Fruit fly (Drosophila melanogaster) whole organism, prepupa: ENCODE measurements around the gene Elba1.

Experiments used
- Blimp-1 ChIP-seq: fragments of 200-800 bp; sonication (Bioruptor generic); optimal IDR thresholded peaks from 3 replicates; lab custom pipeline; 2017; ENCODE audit warnings: missing biosample characterization, missing genetic modification characterization, mild to moderate bottlenecking, moderate library complexity, missing genetic modification reagents
- CG10631 ChIP-seq: fragments of 200-800 bp; sonication (Bioruptor generic); optimal IDR thresholded peaks from 2 replicates; lab custom pipeline; 2016; ENCODE audit warnings: missing biosample characterization, missing genetic modification characterization
- CG11294 ChIP-seq: fragments of 200-800 bp; sonication (Bioruptor generic); IDR thresholded peaks from 2 replicates; pipeline ENCODE4 v1.3.6; 2022; ENCODE audit warnings: missing biosample characterization, missing genetic modification characterization
- CG11762 ChIP-seq: fragments of 200-800 bp; sonication (Bioruptor generic); optimal IDR thresholded peaks from 3 replicates; lab custom pipeline; 2016; ENCODE audit warnings: missing biosample characterization, missing genetic modification characterization; ENCODE audit not compliant: insufficient read depth
- CG15336 ChIP-seq: fragments of 200-800 bp; sonication (Bioruptor generic); IDR thresholded peaks from 2 replicates; pipeline ENCODE4 v1.3.6; 2022; ENCODE audit warnings: missing biosample characterization, missing genetic modification characterization
- CG1621 ChIP-seq: fragments of 200-800 bp; sonication (Bioruptor generic); optimal IDR thresholded peaks from 3 replicates; lab custom pipeline; 2018; ENCODE audit warnings: missing biosample characterization, mild to moderate bottlenecking, missing genetic modification characterization
- CG16779 ChIP-seq: fragments of 200-800 bp; sonication (Bioruptor generic); optimal IDR thresholded peaks from 3 replicates; lab custom pipeline; 2017; ENCODE audit warnings: missing biosample characterization, mild to moderate bottlenecking, missing genetic modification characterization
- CG31627 ChIP-seq: fragments of 200-800 bp; sonication (Bioruptor generic); optimal IDR thresholded peaks from 3 replicates; lab custom pipeline; 2016; ENCODE audit warnings: missing biosample characterization, missing genetic modification characterization
- CG32006 ChIP-seq: fragments of 200-800 bp; sonication (Bioruptor generic); optimal IDR thresholded peaks from 3 replicates; lab custom pipeline; 2017; ENCODE audit warnings: missing biosample characterization, mild to moderate bottlenecking, missing genetic modification characterization
- CG3919 ChIP-seq: fragments of 200-800 bp; sonication (Bioruptor generic); optimal IDR thresholded peaks from 3 replicates; lab custom pipeline; 2016; ENCODE audit warnings: missing biosample characterization, missing genetic modification characterization
- CG4318 ChIP-seq: fragments of 200-800 bp; sonication (Bioruptor generic); optimal IDR thresholded peaks from 3 replicates; lab custom pipeline; 2017; ENCODE audit warnings: missing biosample characterization, mild to moderate bottlenecking, missing genetic modification characterization
- CG6276 ChIP-seq: fragments of 200-800 bp; sonication (Bioruptor generic); optimal IDR thresholded peaks from 2 replicates; lab custom pipeline; 2017; ENCODE audit warnings: missing biosample characterization, mild to moderate bottlenecking, missing genetic modification characterization
- CG6792 ChIP-seq: fragments of 200-800 bp; sonication (Bioruptor generic); optimal IDR thresholded peaks from 3 replicates; lab custom pipeline; 2016; ENCODE audit warnings: missing biosample characterization, missing genetic modification characterization
- CG6808 ChIP-seq: fragments of 200-800 bp; sonication (Bioruptor generic); optimal IDR thresholded peaks from 3 replicates; lab custom pipeline; 2017; ENCODE audit warnings: missing biosample characterization, missing genetic modification characterization, mild to moderate bottlenecking, moderate library complexity, missing genetic modification reagents
- CG6854 ChIP-seq: fragments of 200-800 bp; sonication (Bioruptor generic); optimal IDR thresholded peaks from 2 replicates; lab custom pipeline; 2017; ENCODE audit warnings: missing biosample characterization, mild to moderate bottlenecking, missing genetic modification characterization
- CG7368 ChIP-seq: fragments of 200-800 bp; sonication (Bioruptor generic); optimal IDR thresholded peaks from 3 replicates; lab custom pipeline; 2016; ENCODE audit warnings: missing biosample characterization, missing genetic modification characterization
- CG8119 ChIP-seq: fragments of 200-800 bp; sonication (Bioruptor generic); IDR thresholded peaks from 3 replicates; pipeline ENCODE4 v1.3.6; 2022; ENCODE audit warnings: missing biosample characterization, missing genetic modification characterization
- CG8319 ChIP-seq: fragments of 200-800 bp; sonication (Bioruptor generic); optimal IDR thresholded peaks from 3 replicates; lab custom pipeline; 2016; ENCODE audit warnings: missing biosample characterization, missing genetic modification characterization
- CG8632 ChIP-seq: fragments of 200-800 bp; sonication (Bioruptor generic); optimal IDR thresholded peaks from 3 replicates; lab custom pipeline; 2016; ENCODE audit warnings: missing biosample characterization, missing genetic modification characterization
- Eip75B ChIP-seq: fragments of 200-800 bp; sonication (Bioruptor generic); optimal IDR thresholded peaks from 3 replicates; lab custom pipeline; 2016; ENCODE audit warnings: missing biosample characterization, missing genetic modification characterization
- Eip93F ChIP-seq: fragments of 200-800 bp; sonication (Bioruptor generic); optimal IDR thresholded peaks from 2 replicates; lab custom pipeline; 2016; ENCODE audit warnings: missing biosample characterization, mild to moderate bottlenecking, missing genetic modification characterization
- Ets21C ChIP-seq: fragments of 200-800 bp; sonication (Bioruptor generic); optimal IDR thresholded peaks from 3 replicates; lab custom pipeline; 2016; ENCODE audit warnings: missing biosample characterization, missing genetic modification characterization
- Hr38 ChIP-seq: sonication (Bioruptor generic); optimal IDR thresholded peaks from 2 replicates; lab custom pipeline; 2016; ENCODE audit warnings: missing biosample characterization, missing genetic modification characterization
- Hr39 ChIP-seq: fragments of 200-800 bp; sonication (Bioruptor generic); optimal IDR thresholded peaks from 2 replicates; lab custom pipeline; 2016; ENCODE audit warnings: missing biosample characterization, missing genetic modification characterization
- Hr4 ChIP-seq: fragments of 200-800 bp; sonication (Bioruptor generic); optimal IDR thresholded peaks from 3 replicates; lab custom pipeline; 2016; ENCODE audit warnings: missing biosample characterization, missing genetic modification characterization
- Lpt ChIP-seq: fragments of 200-800 bp; sonication (Bioruptor generic); optimal IDR thresholded peaks from 3 replicates; lab custom pipeline; 2016; ENCODE audit warnings: missing biosample characterization, missing genetic modification characterization
- Met ChIP-seq: fragments of 200-800 bp; sonication (Bioruptor generic); optimal IDR thresholded peaks from 3 replicates; lab custom pipeline; 2016; ENCODE audit warnings: missing biosample characterization, missing genetic modification characterization
- OdsH ChIP-seq: fragments of 200-800 bp; sonication (Bioruptor generic); optimal IDR thresholded peaks from 3 replicates; lab custom pipeline; 2016; ENCODE audit warnings: missing biosample characterization, missing genetic modification characterization
- Smox ChIP-seq: fragments of 200-800 bp; sonication (Bioruptor generic); optimal IDR thresholded peaks from 3 replicates; lab custom pipeline; 2016; ENCODE audit warnings: missing biosample characterization, missing genetic modification characterization
- Sox14 ChIP-seq: fragments of 200-800 bp; sonication (Bioruptor generic); optimal IDR thresholded peaks from 3 replicates; lab custom pipeline; 2016; ENCODE audit warnings: missing biosample characterization, missing genetic modification characterization
- Sox15 ChIP-seq: fragments of 200-800 bp; sonication (Bioruptor generic); optimal IDR thresholded peaks from 3 replicates; lab custom pipeline; 2016; ENCODE audit warnings: missing biosample characterization, missing genetic modification characterization
- achi ChIP-seq: fragments of 200-800 bp; sonication (Bioruptor generic); optimal IDR thresholded peaks from 3 replicates; lab custom pipeline; 2016; ENCODE audit warnings: missing biosample characterization, missing genetic modification characterization
- acj6 ChIP-seq: fragments of 200-800 bp; sonication (Bioruptor generic); optimal IDR thresholded peaks from 3 replicates; lab custom pipeline; 2016; ENCODE audit warnings: missing biosample characterization, missing genetic modification characterization
- cyc ChIP-seq: fragments of 200-800 bp; sonication (Bioruptor generic); optimal IDR thresholded peaks from 3 replicates; lab custom pipeline; 2016; ENCODE audit warnings: missing biosample characterization, missing genetic modification characterization
- eg ChIP-seq: fragments of 200-800 bp; sonication (Bioruptor generic); IDR thresholded peaks from 3 replicates; pipeline ENCODE4 v1.3.6; 2022; ENCODE audit warnings: missing biosample characterization, missing genetic modification characterization
- esn ChIP-seq: fragments of 200-800 bp; sonication (Bioruptor generic); optimal IDR thresholded peaks from 2 replicates; lab custom pipeline; 2016; ENCODE audit warnings: missing biosample characterization, mild to moderate bottlenecking, missing genetic modification characterization, moderate library complexity
- fd59A ChIP-seq: fragments of 200-800 bp; sonication (Bioruptor generic); optimal IDR thresholded peaks from 2 replicates; lab custom pipeline; 2017; ENCODE audit warnings: missing biosample characterization, mild to moderate bottlenecking, missing genetic modification characterization, missing genetic modification reagents
- fd85E ChIP-seq: fragments of 200-800 bp; sonication (Bioruptor generic); optimal IDR thresholded peaks from 3 replicates; lab custom pipeline; 2016; ENCODE audit warnings: missing biosample characterization, missing genetic modification characterization
- fkh ChIP-seq: fragments of 200-800 bp; sonication (Bioruptor generic); optimal IDR thresholded peaks from 3 replicates; lab custom pipeline; 2017; ENCODE audit warnings: missing biosample characterization, mild to moderate bottlenecking, missing genetic modification characterization, moderate library complexity
- lz ChIP-seq: fragments of 200-800 bp; sonication (Bioruptor generic); optimal IDR thresholded peaks from 3 replicates; lab custom pipeline; 2016; ENCODE audit warnings: missing biosample characterization, missing genetic modification characterization
- spab ChIP-seq: fragments of 200-800 bp; sonication (Bioruptor generic); optimal IDR thresholded peaks from 2 replicates; lab custom pipeline; 2017; ENCODE audit warnings: missing biosample characterization, mild to moderate bottlenecking, missing genetic modification characterization, missing genetic modification reagents
- svp ChIP-seq: fragments of 200-800 bp; sonication (Bioruptor generic); peaks from one replicate; lab custom pipeline; 2016; ENCODE audit warnings: missing biosample characterization, missing genetic modification characterization
- topi ChIP-seq: fragments of 200-800 bp; sonication (Bioruptor generic); optimal IDR thresholded peaks from 3 replicates; lab custom pipeline; 2016; ENCODE audit warnings: missing biosample characterization, missing genetic modification characterization
- vri ChIP-seq: fragments of 200-800 bp; sonication (Bioruptor generic); optimal IDR thresholded peaks from 3 replicates; lab custom pipeline; 2016; ENCODE audit warnings: missing biosample characterization, mild to moderate bottlenecking, missing genetic modification characterization

The Elba1 gene

DNA sequence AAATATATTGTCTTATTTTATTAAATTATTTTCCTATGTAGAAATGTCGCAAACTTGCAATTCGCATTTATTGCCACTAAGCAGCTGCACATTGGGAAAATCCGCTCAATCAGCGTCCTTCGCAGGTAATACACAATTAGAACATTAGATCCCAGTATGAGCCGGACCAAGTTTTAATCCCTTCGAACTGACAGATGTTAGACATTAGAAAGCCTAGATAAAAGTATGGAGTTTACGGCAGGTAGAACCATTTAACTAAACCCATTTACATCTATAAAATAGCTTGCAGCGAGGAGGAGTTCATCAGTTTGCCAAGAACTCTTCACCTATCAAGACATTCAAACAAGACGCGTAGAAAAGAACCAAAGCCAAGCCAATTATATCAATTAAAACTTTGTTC lies 3.0 kb upstream of the Elba1 start, which contains the start of gene Elba3:
Gene Elba3, plus strand, starts transcription at position 301 of the 400 bp plus-strand sequence.
- TF ChIP-seq CG16779 (tag; lab: Kevin White, UChicago): no peak
- TF ChIP-seq achi (GFP tag; lab: Kevin White, UChicago): no peak
- no peak for TF ChIP-seq Met (GFP tag; lab: Kevin White, UChicago)
- TF ChIP-seq Sox14 (GFP tag; lab: Kevin White, UChicago): no peak
- no peak for TF ChIP-seq Eip75B (GFP tag; lab: Kevin White, UChicago)

DNA sequence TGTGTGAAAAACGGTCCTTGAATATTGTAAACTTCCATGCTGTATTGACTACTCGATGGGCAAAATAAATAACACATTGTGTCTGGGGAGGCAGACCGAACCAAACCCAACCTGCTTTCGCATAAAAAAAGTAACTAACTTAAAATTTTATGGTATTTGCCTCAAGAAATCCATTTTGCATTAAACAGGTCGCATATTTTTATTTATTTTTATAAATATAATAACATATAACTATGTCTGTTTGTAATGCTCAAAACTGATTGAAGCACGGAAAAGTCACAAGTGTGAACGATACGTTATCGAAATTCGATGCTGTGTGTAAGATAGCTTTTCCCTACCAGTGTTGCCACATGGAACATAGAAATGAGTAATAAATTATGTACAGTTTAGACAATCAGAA lies 1.9 kb downstream of the Elba1 start, which contains the start of gene CG11929:
Gene CG11929, plus strand, starts transcription at position 301 of the 400 bp plus-strand sequence.
- TF ChIP-seq fkh (GFP tag; lab: Kevin White, UChicago): no peak
- no peak for TF ChIP-seq fd85E
- TF ChIP-seq Lpt: no peak

DNA sequence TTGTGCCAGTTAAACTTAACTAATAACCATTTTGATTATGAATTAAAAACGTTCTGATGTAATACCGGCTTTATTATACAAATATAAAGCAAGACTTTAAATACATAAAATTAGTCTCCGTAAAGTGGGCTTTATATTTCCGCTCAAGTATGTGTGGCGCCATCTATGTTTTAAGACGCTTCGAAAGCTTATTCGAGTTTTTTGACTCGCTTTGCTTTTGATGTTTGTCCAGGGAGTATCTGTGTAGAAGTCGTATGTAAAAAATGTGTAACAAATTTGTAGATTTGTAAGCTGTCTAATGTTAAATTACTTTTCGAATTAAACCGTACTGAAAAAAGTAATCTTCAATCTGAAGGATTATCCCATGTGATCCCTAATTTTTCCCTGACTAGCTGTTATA lies 23.3 kb downstream of the Elba1 start:
- TF ChIP-seq CG6854 (no peak), Met (GFP tag; lab: Kevin White, UChicago) (no peak), CG6808 (GFP tag; lab: Kevin White, UChicago) (no peak), CG8119 (GFP tag; lab: Robert Waterston, UW) (no peak), Hr38 (GFP tag; lab: Kevin White, UChicago) (no peak), eg (GFP tag; lab: Robert Waterston, UW) (no peak), esn (no peak), CG16779 (tag; lab: Kevin White, UChicago) (no peak), lz (no peak), vri (GFP tag; lab: Kevin White, UChicago) (no peak)

DNA sequence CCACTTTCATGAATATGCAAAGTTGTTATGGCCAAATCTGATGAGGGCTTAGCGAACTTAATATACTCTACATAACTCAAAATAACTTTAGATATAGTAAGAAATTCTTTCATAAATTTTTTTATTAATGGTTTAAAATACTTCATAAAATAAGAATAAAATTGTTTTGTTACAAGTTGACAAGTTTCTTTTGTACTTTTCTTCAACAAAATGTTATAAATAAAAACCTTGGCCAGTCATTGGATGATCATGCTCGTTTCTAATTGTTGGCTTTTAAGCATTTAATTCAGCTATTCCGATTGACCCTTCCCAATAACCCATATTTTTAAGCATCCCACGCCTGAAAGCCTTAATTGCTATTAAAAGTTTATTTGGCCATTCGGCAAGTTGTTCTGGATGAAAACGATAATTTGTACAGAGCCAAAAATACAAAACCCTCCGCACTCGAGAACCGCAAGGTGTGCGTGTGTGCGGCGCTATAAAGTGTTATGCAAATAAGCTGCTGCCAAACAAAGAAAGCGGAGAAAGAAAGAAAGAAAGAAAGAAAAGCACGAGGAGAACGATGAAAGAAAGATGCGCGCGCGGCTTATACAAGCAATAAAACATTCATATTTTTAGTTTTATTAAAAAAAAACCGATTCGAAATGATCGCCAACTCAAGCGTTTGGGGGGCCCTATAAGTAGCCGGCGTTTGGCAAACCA lies 33.4 kb downstream of the Elba1 start, which contains the start of gene CG3355:
Gene CG3355, plus strand, starts transcription at position 652 of the 702 bp plus-strand sequence.
- TF ChIP-seq OdsH (GFP tag; lab: Kevin White, UChicago) (no peak), Eip93F (GFP tag; lab: Kevin White, UChicago) (no peak), topi (GFP tag; lab: Kevin White, UChicago) (peak; percentile 18), eg (GFP tag; lab: Robert Waterston, UW) (no peak), CG6792 (GFP tag; lab: Kevin White, UChicago) (no peak), Hr39 (peak; percentile 40), Met (GFP tag; lab: Kevin White, UChicago) (peak; percentile 20), fkh (GFP tag; lab: Kevin White, UChicago) (no peak), Blimp-1 (GFP tag; lab: Kevin White, UChicago) (peak; percentile 21), Smox (GFP tag; lab: Kevin White, UChicago) (peak; percentile 20), spab (GFP tag; lab: Kevin White, UChicago) (no peak), vri (GFP tag; lab: Kevin White, UChicago) (no peak), CG4318 (GFP tag; lab: Kevin White, UChicago) (no peak), CG7368 (no peak), CG32006 (GFP tag; lab: Kevin White, UChicago) (no peak), esn (peak; percentile 52), cyc (GFP tag; lab: Kevin White, UChicago) (peak; percentile 10), CG11294 (GFP tag; lab: Robert Waterston, UW) (no peak), CG8319 (GFP tag; lab: Kevin White, UChicago) (no peak), CG8632 (GFP tag; lab: Kevin White, UChicago) (no peak), lz (peak; percentile 23), acj6 (GFP tag; lab: Kevin White, UChicago) (no peak), Sox14 (GFP tag; lab: Kevin White, UChicago) (no peak), CG15336 (GFP tag; lab: Robert Waterston, UW) (no peak), CG11762 (GFP tag; lab: Kevin White, UChicago) (no peak), svp (GFP tag; lab: Kevin White, UChicago) (peak; percentile 81), CG10631 (GFP tag; lab: Kevin White, UChicago) (no peak), Hr4 (no peak), CG31627 (GFP tag; lab: Kevin White, UChicago) (peak; percentile 29), fd59A (GFP tag; lab: Kevin White, UChicago) (no peak), CG6276 (GFP tag; lab: Kevin White, UChicago) (no peak), CG1621 (tag; lab: Kevin White, UChicago) (no peak), CG3919 (GFP tag; lab: Kevin White, UChicago) (peak; percentile 0), fd85E (no peak), Ets21C (no peak), Sox15 (GFP tag; lab: Kevin White, UChicago) (no peak)
